Worm (Caenorhabditis elegans) whole organism, L2 larva: Measurements from ENCODE around the gene ceh-63.

ENCODE experiments used
- ama-1 ChIP-seq: fragments of 150-350 bp; optimal IDR thresholded peaks from 2 replicates; lab custom pipeline; 2018; ENCODE audit warnings: inconsistent platforms
- ceh-16 ChIP-seq: fragments of 150-350 bp; optimal IDR thresholded peaks from 2 replicates; lab custom pipeline; 2014; ENCODE audit warnings: missing biosample characterization, missing genetic modification characterization
- lsy-2 ChIP-seq, 2 experiments: fragments of 150-350 bp in 1 of 2; sonication (generic microtip) in 1 of 2; optimal IDR thresholded peaks; 2 replicates each; lab custom pipeline; 2014 to 2017; ENCODE audit warnings: missing biosample characterization in 2 of 2, missing genetic modification characterization in 2 of 2
- nhr-12 ChIP-seq: fragments of 150-350 bp; optimal IDR thresholded peaks from 2 replicates; lab custom pipeline; 2014; ENCODE audit warnings: missing biosample characterization, missing genetic modification characterization
- nhr-25 ChIP-seq: fragments of 150-350 bp; sonication (generic microtip); optimal IDR thresholded peaks from 3 replicates; lab custom pipeline; 2014; ENCODE audit warnings: missing biosample characterization, missing genetic modification characterization

DNA sequence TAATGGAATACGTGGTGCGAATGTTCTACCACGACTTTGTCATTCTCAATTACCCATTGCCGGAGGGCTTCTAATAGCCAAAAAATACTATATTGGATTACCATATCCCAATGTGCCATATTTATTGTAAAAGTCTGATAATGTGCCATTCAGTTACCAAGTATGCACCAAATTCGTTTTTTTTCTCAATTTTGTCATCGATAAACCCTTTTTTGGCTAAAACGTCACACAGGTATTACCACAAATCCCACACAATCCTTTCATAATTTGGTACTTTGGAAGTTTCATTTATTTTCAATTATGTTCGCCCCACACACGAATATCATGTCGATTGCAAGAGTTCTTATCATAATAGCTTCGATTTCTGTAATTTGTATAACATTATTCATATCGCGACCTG is 45.8 kb downstream of the ceh-63 start, which contains the start of gene vep-2:
- TF ChIP-seq nhr-12 (tag; lab: Kevin White, UChicago) (no peak), lsy-2 (tag; optimal IDR thresholded peaks at IDR 0.05; lab: Kevin White, UChicago) (no peak), ama-1 (lab: Kevin White, UChicago) (no peak), nhr-25 (tag; lab: Kevin White, UChicago) (no peak), ceh-16 (no peak)
